Fruit fly (Drosophila melanogaster): ENCODE data around the gene ssp6.

ssp6 gene

dm6 chr3L:6070119-6070518 lies 6.4 kb upstream of the ssp6 start:
- TF ChIP-seq CG8478 (optimal IDR thresholded peaks at IDR 0.05) = no peak
- no peak for TF ChIP-seq CTCF (optimal IDR thresholded peaks at IDR 0.05)

- TF ChIP-seq CTCF (optimal IDR thresholded peaks at IDR 0.05) (peak in 1 of 2 experiments; percentile 54), CG8478 (optimal IDR thresholded peaks at IDR 0.05) (no peak)
These were observed 4.9 kb upstream of the ssp6 start, which contains the start of gene CG6602 for dm6 chr3L:6071454-6072189. Gene CG6602, plus strand, starts transcription at chr3L:6072139.

dm6 chr3L:6074975-6075692 lies 1.4 kb upstream of the ssp6 start, which contains the start of the genes CG13295 and CG6610:
Gene CG13295, minus strand, starts transcription at chr3L:6075245.
Gene CG6610, plus strand, starts transcription at chr3L:6075536.
- no peak for TF ChIP-seq CG8478 (optimal IDR thresholded peaks at IDR 0.05)
- TF ChIP-seq CTCF (optimal IDR thresholded peaks at IDR 0.05) = no peak

- TF ChIP-seq CG8478 (optimal IDR thresholded peaks at IDR 0.05) (no peak), CTCF (optimal IDR thresholded peaks at IDR 0.05) (peak; percentile 92 to 97)
These were observed 6.0 kb downstream of the ssp6 start, which contains the start of gene CG13293 for dm6 chr3L:6082561-6082960. Gene CG13293, plus strand, starts transcription at chr3L:6082883.

dm6 chr3L:6084446-6084845 lies 7.9 kb downstream of the ssp6 start:
- TF ChIP-seq CG8478 (optimal IDR thresholded peaks at IDR 0.05) (no peak), CTCF (optimal IDR thresholded peaks at IDR 0.05) (no peak)

- no peak for TF ChIP-seq CG8478 (optimal IDR thresholded peaks at IDR 0.05)
- TF ChIP-seq CTCF (optimal IDR thresholded peaks at IDR 0.05) = no peak
These were observed 8.6 kb downstream of the ssp6 start for dm6 chr3L:6085157-6085556.

dm6 chr3L:6085988-6086387 lies 9.5 kb downstream of the ssp6 start:
- TF ChIP-seq CG8478 (optimal IDR thresholded peaks at IDR 0.05) (no peak), CTCF (optimal IDR thresholded peaks at IDR 0.05) (no peak)

dm6 chr3L:6093213-6093612 lies 16.7 kb downstream of the ssp6 start, which contains the start of gene CG10469:
Gene CG10469, minus strand, starts transcription at chr3L:6093313.
- no peak for TF ChIP-seq CG8478 (optimal IDR thresholded peaks at IDR 0.05)
- TF ChIP-seq CTCF (optimal IDR thresholded peaks at IDR 0.05) = no peak

- no peak for TF ChIP-seq CTCF (optimal IDR thresholded peaks at IDR 0.05)
- TF ChIP-seq CG8478 (optimal IDR thresholded peaks at IDR 0.05) = no peak
These were observed 18.2 kb downstream of the ssp6 start, which contains the start of the genes CG10467 and loj for dm6 chr3L:6094697-6095096. Gene CG10467, minus strand, starts transcription at chr3L:6094747. Gene loj, plus strand, starts transcription at chr3L:6094987.

dm6 chr3L:6097270-6097669 lies 20.7 kb downstream of the ssp6 start, which contains the start of gene Ets65A:
Gene Ets65A, plus strand, starts transcription at chr3L:6097617.
- TF ChIP-seq CTCF (optimal IDR thresholded peaks at IDR 0.05) (no peak), CG8478 (optimal IDR thresholded peaks at IDR 0.05) (no peak)

- TF ChIP-seq CTCF (optimal IDR thresholded peaks at IDR 0.05) (peak; percentile 89 to 95), CG8478 (optimal IDR thresholded peaks at IDR 0.05) (no peak)
These were observed 27.1 kb downstream of the ssp6 start for dm6 chr3L:6103658-6104057.

dm6 chr3L:6104551-6104950 lies 28.0 kb downstream of the ssp6 start:
- TF ChIP-seq CTCF (optimal IDR thresholded peaks at IDR 0.05) (no peak), CG8478 (optimal IDR thresholded peaks at IDR 0.05) (no peak)

- TF ChIP-seq CTCF (optimal IDR thresholded peaks at IDR 0.05) (no peak), CG8478 (optimal IDR thresholded peaks at IDR 0.05) (no peak)
These were observed 28.9 kb downstream of the ssp6 start for dm6 chr3L:6105435-6105834.

dm6 chr3L:6106717-6107116 lies 30.2 kb downstream of the ssp6 start:
- TF ChIP-seq CTCF (optimal IDR thresholded peaks at IDR 0.05) (no peak), CG8478 (optimal IDR thresholded peaks at IDR 0.05) (no peak)

dm6 chr3L:6108264-6109060 lies 31.9 kb downstream of the ssp6 start:
- TF ChIP-seq CTCF (optimal IDR thresholded peaks at IDR 0.05) (no peak), CG8478 (optimal IDR thresholded peaks at IDR 0.05) (no peak)

Measured in S2 (cell line).